Worm (Caenorhabditis elegans): ENCODE data around the gene cox-6A.

DNA sequence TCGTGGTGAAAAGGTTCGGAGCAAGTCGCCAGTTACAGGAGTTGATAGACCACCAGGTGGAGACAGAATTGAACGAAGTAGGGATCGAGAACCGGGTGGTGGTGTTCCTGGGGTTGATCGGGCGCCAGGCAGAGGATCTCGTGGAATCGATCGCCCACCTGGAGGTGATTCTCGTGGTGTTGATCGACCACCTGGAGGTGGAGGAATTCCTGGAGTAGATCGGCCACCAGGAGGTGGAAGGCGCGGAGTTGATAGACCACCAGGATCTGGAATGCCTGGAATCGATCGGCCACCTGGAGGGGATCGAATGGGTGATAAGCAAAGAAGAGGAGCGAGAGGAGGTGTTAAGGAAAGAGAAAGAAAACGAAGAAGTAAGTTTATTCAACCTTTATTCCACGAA lies 24.0 kb downstream of the cox-6A start:
- TF ChIP-seq unc-62 (GFP tag; optimal IDR thresholded peaks at IDR 0.05) (no peak), nhr-237 (tag; optimal IDR thresholded peaks at IDR 0.05) (no peak), bed-3 (GFP tag; optimal IDR thresholded peaks at IDR 0.05) (no peak), lsy-2 (tag; optimal IDR thresholded peaks at IDR 0.05) (no peak)

Measured in whole organism, mixed stage, embryonic.